Worm (Caenorhabditis elegans) whole organism, late embryonic: ENCODE data around the gene irld-29.

Experiments used
- C38D4.7 ChIP-seq: fragments of 200-800 bp; sonication (Bioruptor generic); optimal IDR thresholded peaks from 2 replicates; lab custom pipeline; 2018; ENCODE audit warnings: mild to moderate bottlenecking, missing genetic modification characterization, moderate library complexity, missing compliant biosample characterization
- K02D7.2 ChIP-seq: sonication (generic microtip); optimal IDR thresholded peaks from 2 replicates; lab custom pipeline; 2017; ENCODE audit warnings: mild to moderate bottlenecking, missing genetic modification characterization, missing compliant biosample characterization
- K09A11.1 ChIP-seq: sonication (generic microtip); optimal IDR thresholded peaks from 2 replicates; lab custom pipeline; 2017; ENCODE audit warnings: antibody characterized with exemption, mild to moderate bottlenecking, missing genetic modification characterization, missing compliant biosample characterization; ENCODE audit not compliant: insufficient read depth
- T23F11.4 ChIP-seq: fragments of 200-800 bp; sonication (Bioruptor generic); optimal IDR thresholded peaks from 2 replicates; lab custom pipeline; 2018; ENCODE audit warnings: mild to moderate bottlenecking, missing genetic modification characterization, missing compliant biosample characterization
- ama-1 ChIP-seq: fragments of 150-350 bp; optimal IDR thresholded peaks from 2 replicates; lab custom pipeline; 2014
- ceh-14 ChIP-seq: sonication (generic microtip); optimal IDR thresholded peaks from 2 replicates; lab custom pipeline; 2016; ENCODE audit warnings: missing genotype, missing genetic modification characterization, missing compliant biosample characterization
- ceh-18 ChIP-seq: sonication (generic microtip); optimal IDR thresholded peaks from 2 replicates; lab custom pipeline; 2016; ENCODE audit warnings: missing genetic modification characterization, missing compliant biosample characterization
- ceh-19 ChIP-seq: fragments of 200-800 bp; sonication (Bioruptor generic); optimal IDR thresholded peaks from 2 replicates; lab custom pipeline; 2018; ENCODE audit warnings: mild to moderate bottlenecking, missing genetic modification characterization, missing compliant biosample characterization
- ceh-2 ChIP-seq: sonication (generic microtip); optimal IDR thresholded peaks from 2 replicates; lab custom pipeline; 2016; ENCODE audit warnings: missing genotype, missing genetic modification characterization, missing compliant biosample characterization
- ceh-30 ChIP-seq: fragments of 150-350 bp; optimal IDR thresholded peaks from 2 replicates; lab custom pipeline; 2014; ENCODE audit warnings: missing biosample characterization, missing genetic modification characterization
- ceh-31 ChIP-seq: sonication (generic microtip); optimal IDR thresholded peaks from 2 replicates; lab custom pipeline; 2016; ENCODE audit warnings: missing genetic modification characterization, missing compliant biosample characterization
- ceh-48 ChIP-seq: sonication (generic microtip); optimal IDR thresholded peaks from 2 replicates; lab custom pipeline; 2016; ENCODE audit warnings: missing genetic modification characterization, inconsistent platforms, missing compliant biosample characterization
- ceh-9 ChIP-seq: sonication (generic microtip); optimal IDR thresholded peaks from 2 replicates; lab custom pipeline; 2016; ENCODE audit warnings: mild to moderate bottlenecking, missing genetic modification characterization, inconsistent platforms, missing compliant biosample characterization
- che-1 ChIP-seq: sonication (generic microtip); optimal IDR thresholded peaks from 2 replicates; lab custom pipeline; 2016; ENCODE audit warnings: mild to moderate bottlenecking, missing genetic modification characterization, missing compliant biosample characterization
- dmd-4 ChIP-seq: sonication (generic microtip); optimal IDR thresholded peaks from 2 replicates; lab custom pipeline; 2016; ENCODE audit warnings: borderline replicate concordance, missing genetic modification characterization, missing compliant biosample characterization
- elt-4 ChIP-seq: sonication (generic microtip); optimal IDR thresholded peaks from 2 replicates; lab custom pipeline; 2016; ENCODE audit warnings: missing genetic modification characterization, missing compliant biosample characterization
- fkh-10 ChIP-seq: fragments of 150-350 bp; optimal IDR thresholded peaks from 2 replicates; lab custom pipeline; 2014; ENCODE audit warnings: missing biosample characterization, missing genetic modification reagents, missing genetic modification characterization
- hlh-13 ChIP-seq: fragments of 200-800 bp; sonication (Bioruptor generic); optimal IDR thresholded peaks from 2 replicates; lab custom pipeline; 2018; ENCODE audit warnings: mild to moderate bottlenecking, missing genetic modification characterization, missing compliant biosample characterization
- hlh-30 ChIP-seq: sonication (generic microtip); optimal IDR thresholded peaks from 2 replicates; lab custom pipeline; 2017; ENCODE audit warnings: antibody characterized with exemption, missing genetic modification characterization, missing compliant biosample characterization; ENCODE audit not compliant: insufficient read depth
- hlh-8 ChIP-seq: sonication (generic microtip); optimal IDR thresholded peaks from 2 replicates; lab custom pipeline; 2016; ENCODE audit warnings: missing genotype, missing genetic modification characterization, missing compliant biosample characterization
- lim-6 ChIP-seq: sonication (generic microtip); optimal IDR thresholded peaks from 2 replicates; lab custom pipeline; 2016; ENCODE audit warnings: missing genetic modification characterization, missing compliant biosample characterization
- lin-11 ChIP-seq: fragments of 200-800 bp; sonication (Bioruptor generic); optimal IDR thresholded peaks from 2 replicates; lab custom pipeline; 2018; ENCODE audit warnings: mild to moderate bottlenecking, missing genetic modification characterization, missing compliant biosample characterization
- mec-3 ChIP-seq: sonication (generic microtip); optimal IDR thresholded peaks from 2 replicates; lab custom pipeline; 2016; ENCODE audit warnings: borderline replicate concordance, missing genetic modification characterization, missing compliant biosample characterization
- pag-3 ChIP-seq: sonication (generic microtip); optimal IDR thresholded peaks from 2 replicates; lab custom pipeline; 2016; ENCODE audit warnings: missing compliant biosample characterization, missing genetic modification characterization, borderline replicate concordance
- pax-1 ChIP-seq: fragments of 150-350 bp; optimal IDR thresholded peaks from 2 replicates; lab custom pipeline; 2014; ENCODE audit warnings: missing biosample characterization, missing genetic modification characterization
- pha-2 ChIP-seq: sonication (generic microtip); optimal IDR thresholded peaks from 2 replicates; lab custom pipeline; 2017; ENCODE audit warnings: mild to moderate bottlenecking, missing genetic modification characterization, missing compliant biosample characterization
- pqm-1 ChIP-seq: sonication (generic microtip); optimal IDR thresholded peaks from 2 replicates; lab custom pipeline; 2016; ENCODE audit warnings: missing genetic modification characterization, missing compliant biosample characterization
- ref-2 ChIP-seq: sonication (generic microtip); optimal IDR thresholded peaks from 2 replicates; lab custom pipeline; 2016; ENCODE audit warnings: missing genetic modification characterization, missing compliant biosample characterization
- sdc-2 ChIP-seq: sonication (generic microtip); optimal IDR thresholded peaks from 2 replicates; lab custom pipeline; 2016; ENCODE audit warnings: missing genotype, missing genetic modification characterization, missing compliant biosample characterization
- sox-2 ChIP-seq: fragments of 200-800 bp; sonication (Bioruptor generic); IDR thresholded peaks from 2 replicates; pipeline ENCODE4 v1.3.6; 2022; ENCODE audit warnings: missing genetic modification reagents, missing genetic modification characterization, missing compliant biosample characterization
- sox-4 ChIP-seq: sonication (generic microtip); optimal IDR thresholded peaks from 2 replicates; lab custom pipeline; 2017; ENCODE audit warnings: mild to moderate bottlenecking, missing genetic modification characterization, inconsistent platforms, missing compliant biosample characterization
- unc-55 ChIP-seq: sonication (generic microtip); optimal IDR thresholded peaks from 2 replicates; lab custom pipeline; 2017; ENCODE audit warnings: missing biosample characterization, missing genetic modification reagents, missing genetic modification characterization
- unc-86 ChIP-seq: sonication (generic microtip); optimal IDR thresholded peaks from 2 replicates; lab custom pipeline; 2016; ENCODE audit warnings: missing genetic modification characterization, missing compliant biosample characterization
- zip-5 ChIP-seq: sonication (generic microtip); optimal IDR thresholded peaks from 2 replicates; lab custom pipeline; 2016; ENCODE audit warnings: missing genetic modification characterization, missing compliant biosample characterization

The irld-29 gene

DNA sequence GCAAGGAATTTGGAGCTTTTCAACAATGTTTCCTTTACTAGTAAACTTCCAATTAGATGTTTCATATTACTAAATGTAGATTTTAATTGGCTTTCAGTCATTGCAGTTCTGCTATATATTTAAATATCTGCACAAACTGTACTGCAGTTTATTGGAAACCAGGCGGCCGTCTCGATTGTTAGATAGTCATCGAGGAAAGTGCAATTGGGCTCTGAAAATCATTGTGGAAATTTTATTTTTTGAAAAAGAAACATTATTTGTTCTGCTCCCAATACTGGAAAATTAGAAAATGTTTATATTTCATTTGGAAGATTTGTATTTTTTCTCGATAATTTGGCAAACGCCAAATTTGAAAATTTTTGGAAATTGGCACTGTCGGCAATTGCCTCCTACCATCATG, at the start of gene irld-29:
irld-29 (minus strand) TSS at position 101 of the 400 bp plus-strand sequence.
- no peak for TF ChIP-seq sdc-2 (tag; lab: Kevin White, UChicago)
- no peak for TF ChIP-seq ceh-18 (tag; lab: Kevin White, UChicago)
- TF ChIP-seq hlh-8 (tag; lab: Kevin White, UChicago) = no peak
- TF ChIP-seq unc-86 (tag; lab: Kevin White, UChicago) = no peak
- no peak for TF ChIP-seq K09A11.1
- no peak for TF ChIP-seq lim-6 (tag; lab: Kevin White, UChicago)
- no peak for TF ChIP-seq ref-2 (tag; lab: Kevin White, UChicago)
- no peak for TF ChIP-seq zip-5 (tag; lab: Kevin White, UChicago)
- no peak for TF ChIP-seq ceh-30 (tag; lab: Kevin White, UChicago)
- TF ChIP-seq sox-2 (GFP tag; lab: Robert Waterston, UW) = no peak
- no peak for TF ChIP-seq sox-4
- TF ChIP-seq ceh-48 (tag; lab: Kevin White, UChicago) = no peak
- TF ChIP-seq dmd-4 (tag; lab: Kevin White, UChicago) = no peak
- TF ChIP-seq pqm-1 = no peak
- no peak for TF ChIP-seq hlh-30 (tag; lab: Kevin White, UChicago)

ce11 chrV:2343572-2343971, 5.1 kb upstream of the irld-29 start:
- no peak for TF ChIP-seq hlh-13 (GFP tag; lab: Kevin White, UChicago)
- TF ChIP-seq K02D7.2 = no peak
- TF ChIP-seq, all 69 proteins: peak for 0

DNA sequence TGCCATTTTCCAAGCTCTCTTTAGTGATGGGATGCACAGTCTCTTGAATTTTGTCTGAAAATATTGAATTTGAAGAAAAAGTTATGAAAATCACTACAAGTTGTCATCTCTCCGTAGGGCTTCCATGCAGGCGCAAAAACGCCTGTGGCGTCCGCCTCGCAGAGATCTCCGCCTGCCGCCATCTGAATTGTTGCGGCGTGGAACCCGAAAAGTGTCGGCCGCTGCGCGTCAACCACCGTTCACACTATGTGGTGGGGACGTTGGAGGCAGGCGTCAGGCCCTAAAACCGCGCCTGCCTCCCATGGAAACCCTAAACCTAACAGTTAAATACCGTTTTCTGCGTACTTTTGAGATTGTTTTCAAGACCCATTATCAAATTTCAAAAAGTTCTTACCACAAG, 3.6 kb upstream of the irld-29 start:
- no peak for TF ChIP-seq ceh-19 (GFP tag; lab: Kevin White, UChicago)
- no peak for TF ChIP-seq ceh-14 (tag; lab: Kevin White, UChicago)
- TF ChIP-seq ceh-2 (tag; lab: Kevin White, UChicago) = no peak
- no peak for TF ChIP-seq pag-3 (tag; lab: Kevin White, UChicago)
- TF ChIP-seq unc-86 (tag; lab: Kevin White, UChicago) = no peak
- no peak for TF ChIP-seq che-1 (tag; lab: Kevin White, UChicago)
- TF ChIP-seq sox-4 = no peak
- TF ChIP-seq pha-2 (tag; lab: Kevin White, UChicago) = no peak
- no peak for TF ChIP-seq sdc-2 (tag; lab: Kevin White, UChicago)
- TF ChIP-seq zip-5 (tag; lab: Kevin White, UChicago) = no peak
- no peak for TF ChIP-seq ama-1 (lab: Kevin White, UChicago)
- no peak for TF ChIP-seq ceh-31 (tag; lab: Kevin White, UChicago)
- no peak for TF ChIP-seq pax-1 (tag; lab: Kevin White, UChicago)
- no peak for TF ChIP-seq mec-3 (tag; lab: Kevin White, UChicago)

- TF ChIP-seq elt-4 (tag; lab: Kevin White, UChicago) (no peak), hlh-13 (GFP tag; lab: Kevin White, UChicago) (no peak), lin-11 (tag; lab: Kevin White, UChicago) (no peak), ceh-9 (tag; lab: Kevin White, UChicago) (no peak), unc-55 (no peak), fkh-10 (GFP tag; lab: Kevin White, UChicago) (no peak), K09A11.1 (no peak), sox-2 (GFP tag; lab: Robert Waterston, UW) (no peak)
These were observed 2.8 kb upstream of the irld-29 start, which contains the start of gene irld-30 for ce11 chrV:2341285-2341684. TSS of gene irld-30 (minus strand) at chrV:2341385.

DNA sequence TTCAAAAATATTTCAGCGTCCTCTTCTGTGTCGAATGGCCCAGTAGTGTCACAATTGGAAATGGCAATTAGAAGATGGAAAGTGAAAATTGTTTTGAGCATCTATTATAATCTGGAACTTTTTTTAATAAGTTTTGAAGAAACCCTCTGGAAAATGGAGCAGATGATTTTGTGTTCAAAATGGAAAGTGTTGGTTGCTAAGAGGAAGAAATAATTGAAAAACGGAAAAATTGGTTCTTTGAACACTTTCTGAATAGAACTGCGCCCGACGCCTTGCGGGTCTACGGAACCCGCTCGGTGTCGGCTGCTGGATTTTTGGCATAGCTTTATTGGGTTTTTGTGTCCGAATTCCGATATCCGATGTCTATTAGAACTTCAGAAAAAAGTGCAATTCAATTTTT, 2.3 kb downstream of the irld-29 start, which contains the start of gene irld-28:
irld-28 (minus strand) TSS at position 101 of the 400 bp plus-strand sequence.
- TF ChIP-seq C38D4.7 (GFP tag; lab: Kevin White, UChicago) (no peak), T23F11.4 (GFP tag; lab: Kevin White, UChicago) (no peak)
